Worm (Caenorhabditis elegans): ENCODE data around the gene try-10.

- no peak for TF ChIP-seq ztf-4 (tag; optimal IDR thresholded peaks at IDR 0.05)
- no peak for TF ChIP-seq nhr-77 (tag; optimal IDR thresholded peaks at IDR 0.05)
- no peak for TF ChIP-seq ztf-11 (tag; optimal IDR thresholded peaks at IDR 0.05)
- TF ChIP-seq unc-62 (GFP tag; optimal IDR thresholded peaks at IDR 0.05), result no peak
- TF ChIP-seq lsy-2 (tag; optimal IDR thresholded peaks at IDR 0.05), result no peak
- no peak for TF ChIP-seq nhr-12 (tag; optimal IDR thresholded peaks at IDR 0.05)
- TF ChIP-seq mbf-1 (tag; optimal IDR thresholded peaks at IDR 0.05), result no peak
- TF ChIP-seq aly-2 (tag; optimal IDR thresholded peaks at IDR 0.05), result no peak
- no peak for TF ChIP-seq elt-1 (tag; optimal IDR thresholded peaks at IDR 0.05)
- no peak for TF ChIP-seq egl-27 (tag; optimal IDR thresholded peaks at IDR 0.05)
- TF ChIP-seq blmp-1 (tag; optimal IDR thresholded peaks at IDR 0.05; ENCODE audit: insufficient read depth), result no peak
Measured at ce11 chrV:12997422-12997821, 15.6 kb downstream of the try-10 start, which contains the start of gene far-3.
